Worm (Caenorhabditis elegans) whole organism, late embryonic: ENCODE data around the gene B0334.10.

Source experiments
- ama-1 ChIP-seq: fragments of 150-350 bp; optimal IDR thresholded peaks from 2 replicates; lab custom pipeline; 2014
- ceh-31 ChIP-seq: sonication (generic microtip); optimal IDR thresholded peaks from 2 replicates; lab custom pipeline; 2016; ENCODE audit warnings: missing genetic modification characterization, missing compliant biosample characterization
- ets-4 ChIP-seq: sonication (generic microtip); optimal IDR thresholded peaks from 2 replicates; lab custom pipeline; 2016; ENCODE audit warnings: missing genetic modification characterization, missing compliant biosample characterization
- nhr-11 ChIP-seq: fragments of 150-350 bp; optimal IDR thresholded peaks from 2 replicates; lab custom pipeline; 2014; ENCODE audit warnings: missing biosample characterization, missing genetic modification characterization
- pha-4 ChIP-seq: fragments of 150-350 bp; optimal IDR thresholded peaks from 2 replicates; lab custom pipeline; 2018; ENCODE audit warnings: missing biosample characterization, missing genetic modification reagents, missing genetic modification characterization
- pqm-1 ChIP-seq: sonication (generic microtip); optimal IDR thresholded peaks from 2 replicates; lab custom pipeline; 2016; ENCODE audit warnings: missing genetic modification characterization, missing compliant biosample characterization
- ref-2 ChIP-seq: sonication (generic microtip); optimal IDR thresholded peaks from 2 replicates; lab custom pipeline; 2016; ENCODE audit warnings: missing genetic modification characterization, missing compliant biosample characterization
- unc-55 ChIP-seq: sonication (generic microtip); optimal IDR thresholded peaks from 2 replicates; lab custom pipeline; 2017; ENCODE audit warnings: missing biosample characterization, missing genetic modification reagents, missing genetic modification characterization

ce11 chrII:11535429-11535828 lies 17.1 kb downstream of the B0334.10 start:
- TF ChIP-seq pha-4 (tag; lab: Kevin White, UChicago): no peak
- no peak for TF ChIP-seq nhr-11 (tag; lab: Kevin White, UChicago)
- no peak for TF ChIP-seq ama-1 (lab: Kevin White, UChicago)
- TF ChIP-seq ets-4 (tag; lab: Kevin White, UChicago): no peak
- TF ChIP-seq unc-55: no peak
- peak; percentile 42 for TF ChIP-seq ceh-31 (tag; lab: Kevin White, UChicago)
- no peak for TF ChIP-seq pqm-1 (tag; lab: Kevin White, UChicago)
- TF ChIP-seq ref-2 (tag; lab: Kevin White, UChicago): peak; percentile 68
